Fruit fly (Drosophila melanogaster) whole organism, embryonic: ENCODE results near the gene mib1.

Source experiments
- Bgb ChIP-seq: fragments of 200-800 bp; sonication (Bioruptor generic); IDR thresholded peaks from 2 replicates; pipeline ENCODE4 v1.3.6; 2022; ENCODE audit warnings: missing biosample characterization, missing genetic modification characterization; ENCODE audit not compliant: partially characterized antibody
- Blimp-1 ChIP-seq: fragments of 200-800 bp; sonication (Bioruptor generic); optimal IDR thresholded peaks from 3 replicates; lab custom pipeline; 2018; ENCODE audit warnings: missing biosample characterization, missing genetic modification characterization, mild to moderate bottlenecking, moderate library complexity, missing genetic modification reagents
- CG10147 ChIP-seq: fragments of 200-800 bp; sonication (Bioruptor generic); optimal IDR thresholded peaks from 2 replicates; lab custom pipeline; 2019; ENCODE audit warnings: missing biosample characterization, mild to moderate bottlenecking, missing genetic modification characterization, moderate library complexity
- CG10267 ChIP-seq: fragments of 200-800 bp; sonication (Bioruptor generic); optimal IDR thresholded peaks from 2 replicates; lab custom pipeline; 2018; ENCODE audit warnings: missing biosample characterization, mild to moderate bottlenecking, missing genetic modification characterization, moderate library complexity
- CG10274 ChIP-seq: fragments of 200-800 bp; sonication (Bioruptor generic); optimal IDR thresholded peaks from 3 replicates; lab custom pipeline; 2017; ENCODE audit warnings: missing biosample characterization, mild to moderate bottlenecking, missing genetic modification characterization
- CG10431 ChIP-seq: fragments of 200-800 bp; sonication (Bioruptor generic); optimal IDR thresholded peaks from 3 replicates; lab custom pipeline; 2018; ENCODE audit warnings: missing biosample characterization, mild to moderate bottlenecking, missing genetic modification characterization
- CG10462 ChIP-seq: fragments of 200-800 bp; sonication (Bioruptor generic); optimal IDR thresholded peaks from 2 replicates; lab custom pipeline; 2016; ENCODE audit warnings: missing biosample characterization, missing genetic modification characterization
- CG12071 ChIP-seq: fragments of 200-800 bp; sonication (Bioruptor generic); optimal IDR thresholded peaks from 3 replicates; lab custom pipeline; 2018; ENCODE audit warnings: missing biosample characterization, mild to moderate bottlenecking, missing genetic modification characterization
- CG13775 ChIP-seq: fragments of 200-800 bp; sonication (Bioruptor generic); optimal IDR thresholded peaks from 3 replicates; lab custom pipeline; 2017; ENCODE audit warnings: missing biosample characterization, mild to moderate bottlenecking, missing genetic modification characterization
- CG15514 ChIP-seq: fragments of 200-800 bp; sonication (Bioruptor generic); optimal IDR thresholded peaks from 3 replicates; lab custom pipeline; 2017; ENCODE audit warnings: missing biosample characterization, missing genetic modification characterization, mild to moderate bottlenecking, moderate library complexity, missing genetic modification reagents
- CG15601 ChIP-seq: fragments of 200-800 bp; sonication (Bioruptor generic); optimal IDR thresholded peaks from 3 replicates; lab custom pipeline; 2019; ENCODE audit warnings: missing biosample characterization, mild to moderate bottlenecking, missing genetic modification characterization, moderate library complexity
- CG17612 ChIP-seq: fragments of 200-800 bp; sonication (Bioruptor generic); IDR thresholded peaks from 2 replicates; pipeline ENCODE4 v1.3.6; 2022; ENCODE audit warnings: missing biosample characterization, missing genetic modification characterization
- CG17912 ChIP-seq: fragments of 200-800 bp; sonication (Bioruptor generic); optimal IDR thresholded peaks from 2 replicates; lab custom pipeline; 2018; ENCODE audit warnings: missing biosample characterization, mild to moderate bottlenecking, missing genetic modification characterization
- CG30020 ChIP-seq: fragments of 200-800 bp; optimal IDR thresholded peaks from 2 replicates; lab custom pipeline; 2019; ENCODE audit warnings: missing biosample characterization, mild to moderate bottlenecking, missing genetic modification characterization, moderate library complexity
- CG3726 ChIP-seq: fragments of 200-800 bp; sonication (Bioruptor generic); IDR thresholded peaks from 3 replicates; pipeline ENCODE4, ENCODE4 v1.3.6; 2022; ENCODE audit warnings: missing biosample characterization, missing genetic modification characterization
- CG4328 ChIP-seq: fragments of 200-800 bp; sonication (Bioruptor generic); optimal IDR thresholded peaks from 3 replicates; lab custom pipeline; 2017; ENCODE audit warnings: missing biosample characterization, missing genetic modification reagents, missing genetic modification characterization
- CG4707 ChIP-seq: fragments of 200-800 bp; sonication (Bioruptor generic); optimal IDR thresholded peaks from 2 replicates; lab custom pipeline; 2018; ENCODE audit warnings: missing biosample characterization, mild to moderate bottlenecking, missing genetic modification characterization, moderate library complexity
- CG6254 ChIP-seq: fragments of 200-800 bp; sonication (Bioruptor generic); optimal IDR thresholded peaks from 3 replicates; lab custom pipeline; 2017; ENCODE audit warnings: mild to moderate bottlenecking, missing biosample characterization, missing genetic modification reagents, missing genetic modification characterization
- CG6654 ChIP-seq: fragments of 200-800 bp; sonication (Bioruptor generic); optimal IDR thresholded peaks from 2 replicates; lab custom pipeline; 2017; ENCODE audit warnings: missing biosample characterization, mild to moderate bottlenecking, missing genetic modification characterization
- CG6765 ChIP-seq: fragments of 200-800 bp; sonication (Bioruptor generic); optimal IDR thresholded peaks from 3 replicates; lab custom pipeline; 2017; ENCODE audit warnings: missing biosample characterization, mild to moderate bottlenecking, missing genetic modification characterization
- CG6791 ChIP-seq: fragments of 200-800 bp; sonication (Bioruptor generic); IDR thresholded peaks from 3 replicates; pipeline ENCODE4 v1.3.6; 2022; ENCODE audit warnings: missing biosample characterization, missing genetic modification characterization; ENCODE audit not compliant: partially characterized antibody
- CG9437 ChIP-seq: fragments of 200-800 bp; sonication (Bioruptor generic); optimal IDR thresholded peaks from 2 replicates; lab custom pipeline; 2018; ENCODE audit warnings: missing biosample characterization, mild to moderate bottlenecking, missing genetic modification characterization
- CG9876 ChIP-seq: fragments of 200-800 bp; sonication (Bioruptor generic); optimal IDR thresholded peaks from 2 replicates; lab custom pipeline; 2016; ENCODE audit warnings: missing biosample characterization, missing genetic modification characterization
- CrebB ChIP-seq: fragments of 200-800 bp; sonication (Bioruptor generic); optimal IDR thresholded peaks from 3 replicates; lab custom pipeline; 2018; ENCODE audit warnings: missing biosample characterization, mild to moderate bottlenecking, missing genetic modification characterization
- D ChIP-seq, 2 experiments: fragments of 200-800 bp in 1 of 2; fragments of >200 bp in 1 of 2; sonication (Bioruptor generic) in 1 of 2; optimal IDR thresholded peaks; 2 replicates in 1 of 2; 3 replicates in 1 of 2; lab custom pipeline; 2017; ENCODE audit warnings: mild to moderate bottlenecking in 1 of 2, missing biosample characterization in 1 of 2, missing genetic modification characterization in 1 of 2, missing genetic modification reagents in 1 of 2
- D19A ChIP-seq: fragments of 200-800 bp; optimal IDR thresholded peaks from 3 replicates; lab custom pipeline; 2019; ENCODE audit warnings: missing biosample characterization, mild to moderate bottlenecking, missing genetic modification characterization, moderate library complexity
- E2f2 ChIP-seq: fragments of 200-800 bp; sonication (Bioruptor generic); IDR thresholded peaks from 2 replicates; pipeline ENCODE4 v1.3.6; 2022; ENCODE audit warnings: missing biosample characterization, missing genetic modification characterization
- Fer1 ChIP-seq: fragments of 200-800 bp; sonication (Bioruptor generic); optimal IDR thresholded peaks from 2 replicates; lab custom pipeline; 2017; ENCODE audit warnings: missing biosample characterization, mild to moderate bottlenecking, missing genetic modification characterization
- Gsc ChIP-seq: fragments of 200-800 bp; sonication (Bioruptor generic); IDR thresholded peaks from 2 replicates; pipeline ENCODE4 v1.3.6; 2022; ENCODE audit warnings: missing biosample characterization, missing genetic modification characterization
- HHEX ChIP-seq: fragments of 200-800 bp; sonication (Bioruptor generic); optimal IDR thresholded peaks from 3 replicates; lab custom pipeline; 2017; ENCODE audit warnings: missing biosample characterization, mild to moderate bottlenecking, missing genetic modification characterization, missing genetic modification reagents
- Hr51 ChIP-seq, 2 experiments: fragments of 200-800 bp; sonication (Bioruptor generic); optimal IDR thresholded peaks; 2 replicates in 1 of 2; 3 replicates in 1 of 2; lab custom pipeline; 2016 to 2018; ENCODE audit warnings: missing biosample characterization in 2 of 2, missing genetic modification characterization in 2 of 2, mild to moderate bottlenecking in 1 of 2, moderate library complexity in 1 of 2
- Max ChIP-seq: fragments of 200-800 bp; sonication (Bioruptor generic); optimal IDR thresholded peaks from 2 replicates; lab custom pipeline; 2016; ENCODE audit warnings: missing biosample characterization, mild to moderate bottlenecking, missing genetic modification characterization
- Sox100B ChIP-seq: fragments of 200-800 bp; sonication (Bioruptor generic); optimal IDR thresholded peaks from 3 replicates; lab custom pipeline; 2018; ENCODE audit warnings: missing biosample characterization, mild to moderate bottlenecking, missing genetic modification characterization
- Ssrp ChIP-seq: fragments of 200-800 bp; sonication (Bioruptor generic); optimal IDR thresholded peaks from 2 replicates; lab custom pipeline; 2018; ENCODE audit warnings: missing biosample characterization, mild to moderate bottlenecking, missing genetic modification characterization, moderate library complexity
- ash1 ChIP-seq: fragments of 200-800 bp; sonication (Bioruptor generic); optimal IDR thresholded peaks from 2 replicates; lab custom pipeline; 2018; ENCODE audit warnings: missing biosample characterization, mild to moderate bottlenecking, missing genetic modification characterization
- chinmo ChIP-seq: fragments of 200-800 bp; sonication (Bioruptor generic); IDR thresholded peaks from 4 replicates; pipeline ENCODE4 v1.3.6; 2022; ENCODE audit warnings: missing biosample characterization, missing genetic modification characterization; ENCODE audit not compliant: partially characterized antibody
- crol ChIP-seq: fragments of 200-800 bp; sonication (Bioruptor generic); IDR thresholded peaks from 2 replicates; pipeline ENCODE4 v1.3.6; 2022; ENCODE audit warnings: missing biosample characterization, missing genetic modification characterization
- danr ChIP-seq: fragments of 200-800 bp; sonication (Bioruptor generic); IDR thresholded peaks from 2 replicates; pipeline ENCODE4 v1.3.6; 2022; ENCODE audit warnings: missing biosample characterization, missing genetic modification characterization
- gce ChIP-seq: fragments of 200-800 bp; sonication (Bioruptor generic); IDR thresholded peaks from 3 replicates; pipeline ENCODE4 v1.3.6; 2022; ENCODE audit warnings: missing biosample characterization, missing genetic modification characterization
- gem ChIP-seq: fragments of 200-800 bp; sonication (Bioruptor generic); optimal IDR thresholded peaks from 2 replicates; lab custom pipeline; 2019; ENCODE audit warnings: missing biosample characterization, mild to moderate bottlenecking, missing genetic modification characterization, moderate library complexity
- gt ChIP-seq: fragments of 200-800 bp; sonication (Bioruptor generic); IDR thresholded peaks from 2 replicates; pipeline ENCODE4 v1.3.6; 2022; ENCODE audit warnings: missing biosample characterization, missing genetic modification characterization
- inv ChIP-seq: fragments of 200-800 bp; sonication (Bioruptor generic); IDR thresholded peaks from 2 replicates; pipeline ENCODE4 v1.3.6; 2022; ENCODE audit warnings: missing biosample characterization, missing genetic modification characterization; ENCODE audit not compliant: partially characterized antibody
- jing ChIP-seq: fragments of 200-800 bp; sonication (Bioruptor generic); optimal IDR thresholded peaks from 2 replicates; lab custom pipeline; 2018; ENCODE audit warnings: missing biosample characterization, mild to moderate bottlenecking, missing genetic modification characterization
- jumu ChIP-seq: fragments of 200-800 bp; sonication (Bioruptor generic); optimal IDR thresholded peaks from 3 replicates; lab custom pipeline; 2016; ENCODE audit warnings: missing biosample characterization, missing genetic modification characterization
- pan ChIP-seq, 4 experiments: fragments of >200 bp in 3 of 4; fragments of 200-800 bp in 1 of 4; sonication (Bioruptor generic) in 1 of 4; optimal IDR thresholded peaks in 3 of 4; IDR thresholded peaks in 1 of 4; 2 replicates each; pipeline versions ENCODE4 v1.3.6 to Lab custom; 2017 to 2022; ENCODE audit warnings: missing biosample characterization in 2 of 4, missing genetic modification characterization in 2 of 4, mixed read lengths in 1 of 4
- pb ChIP-seq: fragments of 200-800 bp; sonication (Bioruptor generic); optimal IDR thresholded peaks from 3 replicates; lab custom pipeline; 2016; ENCODE audit warnings: missing biosample characterization, missing genetic modification characterization
- sens-2 ChIP-seq: fragments of 200-800 bp; sonication (Bioruptor generic); IDR thresholded peaks from 2 replicates; pipeline ENCODE4 v1.3.6; 2022; ENCODE audit warnings: missing biosample characterization, missing genetic modification characterization

The mib1 gene

dm6 chr3L:15982783-15983432 is 28.7 kb downstream of the mib1 start, which contains the start of the genes brm and Arl1 (continued):
- TF ChIP-seq pb (GFP tag; lab: Kevin White, UChicago): peak; percentile 30
- TF ChIP-seq Hr51 (GFP tag; optimal IDR thresholded peaks at IDR 0.05; lab: Kevin White, UChicago): peak; percentile 94 to 97
- no peak; the same call in 1 of the 2 replicates for TF ChIP-seq inv (GFP tag; lab: Robert Waterston, UW)
- TF ChIP-seq gce: peak; percentile 98
- TF ChIP-seq CrebB (tag; lab: Kevin White, UChicago): peak; percentile 94
- TF ChIP-seq CG10147 (GFP tag; lab: Kevin White, UChicago): peak; percentile 99
- peak; percentile 98 for TF ChIP-seq sens-2 (GFP tag; lab: Robert Waterston, UW)
- TF ChIP-seq CG6791 (GFP tag; lab: Robert Waterston, UW): 0 out of 3 replicates have a peak, but pooled peaks have one; percentile 19
- TF ChIP-seq CG9876 (GFP tag; lab: Kevin White, UChicago): peak; percentile 73
- TF ChIP-seq CG3726: peak; percentile 98
- peak; percentile 91 for TF ChIP-seq CG10274 (GFP tag; lab: Kevin White, UChicago)
- TF ChIP-seq CG4328 (GFP tag; lab: Kevin White, UChicago): peak; percentile 99
- TF ChIP-seq D19A (tag; lab: Kevin White, UChicago): peak; percentile 90
- peak; percentile 94 for TF ChIP-seq CG15514 (GFP tag; lab: Kevin White, UChicago)
- TF ChIP-seq gem (tag; lab: Kevin White, UChicago): peak; percentile 99
- peak; percentile 70 for TF ChIP-seq jumu (GFP tag; lab: Kevin White, UChicago)
- TF ChIP-seq CG10431: peak; percentile 92
- TF ChIP-seq Ssrp (tag; lab: Kevin White, UChicago): peak; percentile 98
- peak; percentile 95 for TF ChIP-seq Blimp-1 (GFP tag; lab: Kevin White, UChicago)
- TF ChIP-seq ash1 (GFP tag; lab: Kevin White, UChicago): peak; percentile 93
- peak; percentile 98 for TF ChIP-seq danr (GFP tag; lab: Robert Waterston, UW)
- peak; percentile 93 for TF ChIP-seq CG10267
- TF ChIP-seq E2f2 (GFP tag; lab: Robert Waterston, UW): peak; percentile 86
- peak; percentile 99 for TF ChIP-seq CG13775
- peak; percentile 91 for TF ChIP-seq CG6654 (GFP tag; lab: Kevin White, UChicago)
- peak; percentile 83 for TF ChIP-seq CG4707
- peak; percentile 98 for TF ChIP-seq Gsc (GFP tag; lab: Robert Waterston, UW)
- no peak for TF ChIP-seq pan (optimal IDR thresholded peaks at IDR 0.05; lab: Kevin White, UChicago)
- TF ChIP-seq pan (GFP tag; optimal IDR thresholded peaks at IDR 0.05 in 1 of 2, IDR thresholded peaks at IDR 0.05 in 1 of 2): peak in 1 of 2 experiments; percentile 99
- peak; percentile 98 for TF ChIP-seq gt (GFP tag; lab: Robert Waterston, UW)
- TF ChIP-seq CG6254 (GFP tag; lab: Kevin White, UChicago): peak; percentile 93
- no peak for TF ChIP-seq chinmo
- peak; percentile 97 for TF ChIP-seq CG15601 (tag; lab: Kevin White, UChicago)
- peak; percentile 30 for TF ChIP-seq Bgb (GFP tag; lab: Robert Waterston, UW)
- peak; percentile 82 for TF ChIP-seq CG12071 (GFP tag; lab: Kevin White, UChicago)
- peak; percentile 89 for TF ChIP-seq CG10462
- TF ChIP-seq CG17912 (GFP tag; lab: Kevin White, UChicago): peak; percentile 98
- TF ChIP-seq Fer1 (GFP tag; lab: Kevin White, UChicago): peak; percentile 99
- TF ChIP-seq CG30020 (tag; lab: Kevin White, UChicago): peak; percentile 89
- TF ChIP-seq Sox100B (GFP tag; lab: Kevin White, UChicago): peak; percentile 95
- TF ChIP-seq CG6765 (GFP tag; lab: Kevin White, UChicago): peak; percentile 96
- TF ChIP-seq crol (GFP tag; lab: Robert Waterston, UW): peak; percentile 76
- TF ChIP-seq D (optimal IDR thresholded peaks at IDR 0.05; lab: Kevin White, UChicago): no peak
- TF ChIP-seq D (GFP tag; optimal IDR thresholded peaks at IDR 0.05; lab: Kevin White, UChicago): peak; percentile 97
- peak; percentile 98 for TF ChIP-seq HHEX
- TF ChIP-seq CG9437: peak; percentile 90
- peak; percentile 92 for TF ChIP-seq jing (GFP tag; lab: Kevin White, UChicago)
- peak; percentile 98 for TF ChIP-seq CG17612 (GFP tag; lab: Robert Waterston, UW)
- peak; percentile 98 for TF ChIP-seq Max (GFP tag; lab: Kevin White, UChicago)
